Worm (Caenorhabditis elegans): ENCODE data around the gene nlp-53.
A peak's percentile ranks its signal among the peaks of the same experiment; 100 is the strongest.

Gene nlp-53

ce11 chrX:13638351-13638958, 19.8 kb downstream of the nlp-53 start:
- TF ChIP-seq zip-11 (GFP tag; IDR thresholded peaks at IDR 0.05) (no peak), ceh-32 (tag; optimal IDR thresholded peaks at IDR 0.05; ENCODE audit: poor library complexity) (no peak), daf-19 (GFP tag; conservative IDR thresholded peaks at IDR 0.05) (no peak), mxl-3 (GFP tag; optimal IDR thresholded peaks at IDR 0.05) (peak; percentile 16), unc-62 (GFP tag; optimal IDR thresholded peaks at IDR 0.05 in 1 of 2) (peak in 1 of 2 experiments; percentile 92), unc-62 (tag; optimal IDR thresholded peaks at IDR 0.05) (no peak), duxl-1 (tag; optimal IDR thresholded peaks at IDR 0.05; ENCODE audit: poor library complexity) (no peak), ama-1 (optimal IDR thresholded peaks at IDR 0.05) (no peak), ceh-20 (GFP tag; IDR thresholded peaks at IDR 0.05) (no peak), dmd-8 (GFP tag; IDR thresholded peaks at IDR 0.05) (no peak), daf-16 (GFP tag; optimal IDR thresholded peaks at IDR 0.05) (peak in 1 of 2 experiments; percentile 40), daf-16 (tag; optimal IDR thresholded peaks at IDR 0.05) (no peak), F44E2.7 (GFP tag; IDR thresholded peaks at IDR 0.05) (0 out of 2 replicates have a peak, but pooled peaks have one; percentile 23), mdt-29 (GFP tag; IDR thresholded peaks at IDR 0.05) (no peak), dve-1 (tag; optimal IDR thresholded peaks at IDR 0.05; ENCODE audit: insufficient read depth) (no peak)

ce11 chrX:13639577-13639976, 20.9 kb downstream of the nlp-53 start, which contains the start of gene twk-20:
TSS of gene twk-20 (plus strand) at chrX:13639877.
- TF ChIP-seq ces-1 (GFP tag; optimal IDR thresholded peaks at IDR 0.05) (peak; percentile 40), nhr-10 (tag; optimal IDR thresholded peaks at IDR 0.05) (no peak)

- TF ChIP-seq zip-11 (GFP tag; IDR thresholded peaks at IDR 0.05) = no peak
- no peak for TF ChIP-seq mdl-1 (tag; optimal IDR thresholded peaks at IDR 0.05)
- TF ChIP-seq zip-2 (tag; optimal IDR thresholded peaks at IDR 0.05) = no peak
- TF ChIP-seq rbr-2 (tag; optimal IDR thresholded peaks at IDR 0.05) = no peak
- no peak for TF ChIP-seq ztf-11 (tag; optimal IDR thresholded peaks at IDR 0.05)
- TF ChIP-seq ama-1 (optimal IDR thresholded peaks at IDR 0.05) = no peak
- TF ChIP-seq zag-1 (tag; optimal IDR thresholded peaks at IDR 0.05) = no peak
- TF ChIP-seq spr-1 (tag; optimal IDR thresholded peaks at IDR 0.05) = no peak
- TF ChIP-seq nhr-102 (tag; optimal IDR thresholded peaks at IDR 0.05) = no peak
- no peak for TF ChIP-seq aha-1 (tag)
Observed at ce11 chrX:13644884-13645283, 26.2 kb downstream of the nlp-53 start.

- TF ChIP-seq ces-1 (GFP tag; optimal IDR thresholded peaks at IDR 0.05) = no peak
- no peak for TF ChIP-seq zip-2 (tag; optimal IDR thresholded peaks at IDR 0.05)
- peak in 1 of 2 experiments; percentile 37 for TF ChIP-seq unc-62 (GFP tag; optimal IDR thresholded peaks at IDR 0.05 in 1 of 2)
- no peak for TF ChIP-seq unc-62 (tag; optimal IDR thresholded peaks at IDR 0.05)
- TF ChIP-seq nhr-10 (tag; optimal IDR thresholded peaks at IDR 0.05) = no peak
- TF ChIP-seq ZK546.5 (tag; optimal IDR thresholded peaks at IDR 0.05) = no peak
- TF ChIP-seq sdz-12 (GFP tag; optimal IDR thresholded peaks at IDR 0.05) = no peak
- no peak for TF ChIP-seq fkh-10 (GFP tag; optimal IDR thresholded peaks at IDR 0.05)
- TF ChIP-seq dpl-1 (GFP tag; optimal IDR thresholded peaks at IDR 0.05) = no peak
Observed at ce11 chrX:13646798-13647197, 28.1 kb downstream of the nlp-53 start, which contains the start of gene acr-9. TSS of gene acr-9 (minus strand) at chrX:13646898.

ce11 chrX:13647305-13647704, 28.6 kb downstream of the nlp-53 start, which contains the start of gene C40C9.3:
TSS of gene C40C9.3 (plus strand) at chrX:13647605.
- no peak for TF ChIP-seq hlh-11 (tag; optimal IDR thresholded peaks at IDR 0.05)
- no peak for TF ChIP-seq madf-9 (GFP tag; conservative IDR thresholded peaks at IDR 0.05)
- no peak for TF ChIP-seq set-16 (GFP tag; IDR thresholded peaks at IDR 0.05)
- no peak for TF ChIP-seq lsy-2 (tag; optimal IDR thresholded peaks at IDR 0.05)
- TF ChIP-seq mep-1 (tag; optimal IDR thresholded peaks at IDR 0.05) = no peak
- TF ChIP-seq Y75B8A.6 (GFP tag; IDR thresholded peaks at IDR 0.05) = no peak
- no peak for TF ChIP-seq F37D6.2 (tag; optimal IDR thresholded peaks at IDR 0.05)
- no peak for TF ChIP-seq nhr-28 (tag; optimal IDR thresholded peaks at IDR 0.05)
- TF ChIP-seq saeg-2 (GFP tag; IDR thresholded peaks at IDR 0.05) = no peak
- TF ChIP-seq ceh-28 (tag; optimal IDR thresholded peaks at IDR 0.05) = no peak
- no peak for TF ChIP-seq lin-1 (GFP tag; IDR thresholded peaks at IDR 0.05)
- no peak for TF ChIP-seq cey-2 (tag; optimal IDR thresholded peaks at IDR 0.05; ENCODE audit: borderline replicate concordance, insufficient read depth)
- TF ChIP-seq fkh-10 (GFP tag; optimal IDR thresholded peaks at IDR 0.05) = no peak
- TF ChIP-seq pha-4 (GFP tag; IDR thresholded peaks at IDR 0.05) = no peak
- TF ChIP-seq pha-4 (tag; optimal IDR thresholded peaks at IDR 0.05) = no peak
- TF ChIP-seq zfp-2 (tag; optimal IDR thresholded peaks at IDR 0.05) = no peak
